Fruit fly (Drosophila melanogaster): Measurements from ENCODE around the gene Art8.
A peak's percentile ranks its signal among the peaks of the same experiment; 100 is the strongest.

Gene Art8

dm6 chr2L:11046051-11046450 is 35.2 kb upstream of the Art8 start:
- TF ChIP-seq gl (tag; optimal IDR thresholded peaks at IDR 0.05), result no peak
- TF ChIP-seq Pif1B (GFP tag; optimal IDR thresholded peaks at IDR 0.05), result no peak
- no peak for TF ChIP-seq Ets98B (GFP tag; IDR thresholded peaks at IDR 0.05)
- no peak for TF ChIP-seq CG15710 (tag; optimal IDR thresholded peaks at IDR 0.05)
- no peak for TF ChIP-seq CG32121 (GFP tag; IDR thresholded peaks at IDR 0.05)
- no peak for TF ChIP-seq Snoo (tag; optimal IDR thresholded peaks at IDR 0.05)
- TF ChIP-seq D1 (tag; optimal IDR thresholded peaks at IDR 0.05), result no peak
- TF ChIP-seq CG8301 (tag; optimal IDR thresholded peaks at IDR 0.05), result no peak
- no peak for TF ChIP-seq CG10348 (GFP tag; IDR thresholded peaks at IDR 0.05)
- no peak for TF ChIP-seq Pif1A (GFP tag; optimal IDR thresholded peaks at IDR 0.05)
- TF ChIP-seq CG13204 (GFP tag; optimal IDR thresholded peaks at IDR 0.05), result no peak
- no peak for TF ChIP-seq CG14655 (GFP tag; optimal IDR thresholded peaks at IDR 0.05)

dm6 chr2L:11045467-11045914 is 34.6 kb upstream of the Art8 start:
- no peak for TF ChIP-seq CG9948 (tag; optimal IDR thresholded peaks at IDR 0.05)
- peak; percentile 11; the same call in 1 of the 3 replicates for TF ChIP-seq fd96Ca (GFP tag; IDR thresholded peaks at IDR 0.05)
- peak; percentile 98 for TF ChIP-seq EcR (GFP tag; optimal IDR thresholded peaks at IDR 0.05)

dm6 chr2L:11044678-11045466 is 34.0 kb upstream of the Art8 start:
- TF ChIP-seq CG10348 (GFP tag; IDR thresholded peaks at IDR 0.05), result 0 out of 2 replicates have a peak, but pooled peaks have one; percentile 16
- TF ChIP-seq Snoo (tag; optimal IDR thresholded peaks at IDR 0.05), result peak; percentile 52
- no peak for TF ChIP-seq CG17806 (tag; optimal IDR thresholded peaks at IDR 0.05)
- TF ChIP-seq CG4496 (GFP tag; IDR thresholded peaks at IDR 0.05), result peak; percentile 49; the same call in 1 of the 3 replicates
- TF ChIP-seq Ets98B (GFP tag; IDR thresholded peaks at IDR 0.05), result peak; percentile 52
- TF ChIP-seq gl (tag; optimal IDR thresholded peaks at IDR 0.05), result peak; percentile 58
- peak; percentile 29 for TF ChIP-seq CG9948 (tag; optimal IDR thresholded peaks at IDR 0.05)
- TF ChIP-seq CG14655 (GFP tag; optimal IDR thresholded peaks at IDR 0.05), result peak; percentile 61
- peak; percentile 11 for TF ChIP-seq CG34367 (tag; optimal IDR thresholded peaks at IDR 0.05)
- TF ChIP-seq EcR (GFP tag; optimal IDR thresholded peaks at IDR 0.05), result no peak
- TF ChIP-seq rn (GFP tag; IDR thresholded peaks at IDR 0.05), result no peak
- peak; percentile 52; the same call in 2 of the 3 replicates for TF ChIP-seq fd96Ca (GFP tag; IDR thresholded peaks at IDR 0.05)
- peak; percentile 48; the same call in 1 of the 2 replicates for TF ChIP-seq CG32121 (GFP tag; IDR thresholded peaks at IDR 0.05)
- TF ChIP-seq CG8159 (tag; optimal IDR thresholded peaks at IDR 0.05), result peak; percentile 68
- peak; percentile 12 for TF ChIP-seq Pif1B (GFP tag; optimal IDR thresholded peaks at IDR 0.05)
- TF ChIP-seq CG13204 (GFP tag; optimal IDR thresholded peaks at IDR 0.05), result peak; percentile 83
- peak; percentile 37 for TF ChIP-seq CG12605 (GFP tag; IDR thresholded peaks at IDR 0.05)
- TF ChIP-seq D1 (tag; optimal IDR thresholded peaks at IDR 0.05), result no peak
- TF ChIP-seq Pif1A (GFP tag; optimal IDR thresholded peaks at IDR 0.05), result peak; percentile 41
- peak; percentile 31 for TF ChIP-seq CG15710 (tag; optimal IDR thresholded peaks at IDR 0.05)
- no peak for TF ChIP-seq CG8301 (tag; optimal IDR thresholded peaks at IDR 0.05)

- TF ChIP-seq gl (tag; optimal IDR thresholded peaks at IDR 0.05) (no peak), CG12605 (GFP tag; IDR thresholded peaks at IDR 0.05) (peak; percentile 29; the same call in 1 of the 2 replicates)
Observed at dm6 chr2L:11041785-11042184, 30.9 kb upstream of the Art8 start.

- no peak for TF ChIP-seq Ets98B (GFP tag; IDR thresholded peaks at IDR 0.05)
- TF ChIP-seq CG14655 (GFP tag; optimal IDR thresholded peaks at IDR 0.05), result peak; percentile 49
- TF ChIP-seq CG8301 (tag; optimal IDR thresholded peaks at IDR 0.05), result peak; percentile 26
Observed at dm6 chr2L:11041074-11041473, 30.2 kb upstream of the Art8 start.

- TF ChIP-seq EcR (GFP tag; optimal IDR thresholded peaks at IDR 0.05), result peak; percentile 53
- TF ChIP-seq CG14655 (GFP tag; optimal IDR thresholded peaks at IDR 0.05), result no peak
Observed at dm6 chr2L:11039548-11040144, 28.8 kb upstream of the Art8 start.

- TF ChIP-seq CG17806 (tag; optimal IDR thresholded peaks at IDR 0.05), result no peak
- TF ChIP-seq rn (GFP tag; IDR thresholded peaks at IDR 0.05), result no peak
- TF ChIP-seq EcR (GFP tag; optimal IDR thresholded peaks at IDR 0.05), result no peak
- TF ChIP-seq CG4496 (GFP tag; IDR thresholded peaks at IDR 0.05), result no peak
- no peak for TF ChIP-seq Snoo (tag; optimal IDR thresholded peaks at IDR 0.05)
- no peak for TF ChIP-seq D1 (tag; optimal IDR thresholded peaks at IDR 0.05)
- TF ChIP-seq CG14655 (GFP tag; optimal IDR thresholded peaks at IDR 0.05), result no peak
- TF ChIP-seq Pif1A (GFP tag; optimal IDR thresholded peaks at IDR 0.05), result no peak
- TF ChIP-seq CG8159 (tag; optimal IDR thresholded peaks at IDR 0.05), result no peak
- no peak for TF ChIP-seq gl (tag; optimal IDR thresholded peaks at IDR 0.05)
Observed at dm6 chr2L:11038918-11039317, 28.0 kb upstream of the Art8 start.

Data from whole organism, pupa.